Fruit fly (Drosophila melanogaster) whole organism, adult: ENCODE results near the gene CG3071.

Source experiments
- CG11617 ChIP-seq: fragments of 200-800 bp; sonication (Bioruptor generic); optimal IDR thresholded peaks from 2 replicates; lab custom pipeline; 2017; ENCODE audit warnings: mild to moderate bottlenecking, missing biosample characterization, missing genetic modification reagents, missing genetic modification characterization
- CG12768 ChIP-seq: fragments of 200-800 bp; sonication (Bioruptor generic); optimal IDR thresholded peaks from 2 replicates; lab custom pipeline; 2017; ENCODE audit warnings: missing biosample characterization, missing genetic modification characterization, mild to moderate bottlenecking, moderate library complexity, missing genetic modification reagents
- CG14711 ChIP-seq: fragments of 200-800 bp; sonication (Bioruptor generic); optimal IDR thresholded peaks from 2 replicates; lab custom pipeline; 2018; ENCODE audit warnings: missing biosample characterization, mild to moderate bottlenecking, missing genetic modification characterization, moderate library complexity
- CG1620 ChIP-seq: fragments of 200-800 bp; sonication (Bioruptor generic); optimal IDR thresholded peaks from 2 replicates; lab custom pipeline; 2016; ENCODE audit warnings: missing biosample characterization, missing genetic modification characterization
- CG33017 ChIP-seq: fragments of 200-800 bp; sonication (Bioruptor generic); optimal IDR thresholded peaks from 2 replicates; lab custom pipeline; 2018; ENCODE audit warnings: missing biosample characterization, mild to moderate bottlenecking, missing genetic modification characterization, moderate library complexity
- CG5204 ChIP-seq: fragments of 200-800 bp; sonication (Bioruptor generic); optimal IDR thresholded peaks from 2 replicates; lab custom pipeline; 2016; ENCODE audit warnings: missing biosample characterization, missing genetic modification characterization
- CG7045 ChIP-seq: fragments of 200-800 bp; sonication (Bioruptor generic); optimal IDR thresholded peaks from 2 replicates; lab custom pipeline; 2017; ENCODE audit warnings: missing biosample characterization, mild to moderate bottlenecking, missing genetic modification characterization
- CG7101 ChIP-seq: fragments of 200-800 bp; sonication (Bioruptor generic); optimal IDR thresholded peaks from 2 replicates; lab custom pipeline; 2018; ENCODE audit warnings: missing biosample characterization, mild to moderate bottlenecking, missing genetic modification characterization, moderate library complexity
- Clk ChIP-seq: fragments of 200-800 bp; sonication (Bioruptor generic); optimal IDR thresholded peaks from 2 replicates; lab custom pipeline; 2017; ENCODE audit warnings: missing biosample characterization, missing genetic modification characterization
- Crg-1 ChIP-seq: fragments of 200-800 bp; sonication (Bioruptor generic); optimal IDR thresholded peaks from 2 replicates; lab custom pipeline; 2016; ENCODE audit warnings: missing biosample characterization, missing genetic modification characterization
- Hr96 ChIP-seq: fragments of 200-800 bp; sonication (Bioruptor generic); optimal IDR thresholded peaks from 2 replicates; lab custom pipeline; 2016; ENCODE audit warnings: missing biosample characterization, missing genetic modification characterization
- Mnt ChIP-seq: fragments of 200-800 bp; sonication (Bioruptor generic); optimal IDR thresholded peaks from 2 replicates; lab custom pipeline; 2016; ENCODE audit warnings: missing biosample characterization, mild to moderate bottlenecking, missing genetic modification characterization
- bab1 ChIP-seq: fragments of 200-800 bp; sonication (Bioruptor generic); optimal IDR thresholded peaks from 3 replicates; lab custom pipeline; 2019; ENCODE audit warnings: missing biosample characterization, mild to moderate bottlenecking, missing genetic modification characterization, moderate library complexity
- cic ChIP-seq: fragments of 200-800 bp; sonication (Bioruptor generic); optimal IDR thresholded peaks from 2 replicates; lab custom pipeline; 2017; ENCODE audit warnings: missing biosample characterization, mild to moderate bottlenecking, missing genetic modification characterization, moderate library complexity
- cnc ChIP-seq, 2 experiments: fragments of >200 bp; optimal IDR thresholded peaks; 2 replicates each; lab custom pipeline; 2017
- kay ChIP-seq: fragments of 200-800 bp; sonication (Bioruptor generic); peaks from one replicate; lab custom pipeline; 2016; ENCODE audit warnings: missing biosample characterization, missing genetic modification characterization, borderline replicate concordance
- ovo ChIP-seq: fragments of 200-800 bp; sonication (Bioruptor generic); optimal IDR thresholded peaks from 2 replicates; lab custom pipeline; 2016; ENCODE audit warnings: missing biosample characterization, missing genetic modification characterization
- pad ChIP-seq: fragments of 200-800 bp; sonication (Bioruptor generic); optimal IDR thresholded peaks from 3 replicates; lab custom pipeline; 2017; ENCODE audit warnings: missing biosample characterization, missing genetic modification characterization, mild to moderate bottlenecking, moderate library complexity, missing genetic modification reagents
- tj ChIP-seq: fragments of 200-800 bp; sonication (Bioruptor generic); optimal IDR thresholded peaks from 3 replicates; lab custom pipeline; 2017; ENCODE audit warnings: missing biosample characterization, mild to moderate bottlenecking, missing genetic modification characterization, moderate library complexity
- toe ChIP-seq: fragments of 200-800 bp; sonication (Bioruptor generic); optimal IDR thresholded peaks from 2 replicates; lab custom pipeline; 2016; ENCODE audit warnings: missing biosample characterization, missing genetic modification characterization

CG3071 gene

dm6 chrX:2222181-2222790 is 40.4 kb upstream of the CG3071 start, which contains the start of gene Vinc:
Vinc (minus strand) TSS chrX:2222567.
- TF ChIP-seq cic (GFP tag; lab: Kevin White, UChicago) = peak; percentile 82
- peak; percentile 97 for TF ChIP-seq bab1 (GFP tag; lab: Kevin White, UChicago)
- TF ChIP-seq CG5204 (GFP tag; lab: Kevin White, UChicago) = no peak
- peak; percentile 89 for TF ChIP-seq CG12768 (GFP tag; lab: Kevin White, UChicago)
- peak; percentile 96 for TF ChIP-seq CG1620 (GFP tag; lab: Kevin White, UChicago)
- peak; percentile 92 for TF ChIP-seq CG7101 (tag; lab: Kevin White, UChicago)
- TF ChIP-seq Hr96 = peak; percentile 96
- TF ChIP-seq toe = peak; percentile 90
- peak; percentile 92 for TF ChIP-seq pad (GFP tag; lab: Kevin White, UChicago)
- TF ChIP-seq Clk (GFP tag; lab: Kevin White, UChicago) = peak; percentile 81
- TF ChIP-seq Mnt (GFP tag; lab: Kevin White, UChicago) = peak; percentile 87
- TF ChIP-seq CG11617 (GFP tag; lab: Kevin White, UChicago) = peak; percentile 91
- peak; percentile 74 for TF ChIP-seq Crg-1 (GFP tag; lab: Kevin White, UChicago)
- peak; percentile 41 for TF ChIP-seq ovo (GFP tag; lab: Kevin White, UChicago)
- peak; percentile 84 for TF ChIP-seq CG7045
- TF ChIP-seq CG14711 (tag; lab: Kevin White, UChicago) = peak; percentile 89
- peak; percentile 86 for TF ChIP-seq tj (GFP tag; lab: Kevin White, UChicago)
- TF ChIP-seq kay (GFP tag; lab: Kevin White, UChicago) = no peak
- TF ChIP-seq CG33017 (tag; lab: Kevin White, UChicago) = peak; percentile 74
- no peak for TF ChIP-seq cnc (optimal IDR thresholded peaks at IDR 0.05; lab: Kevin White, UChicago)

dm6 chrX:2223454-2223853 is 39.2 kb upstream of the CG3071 start, which contains the start of gene CG14052:
CG14052 (plus strand) TSS chrX:2223754.
- TF ChIP-seq bab1 (GFP tag; lab: Kevin White, UChicago) (no peak), Mnt (GFP tag; lab: Kevin White, UChicago) (no peak), cic (GFP tag; lab: Kevin White, UChicago) (no peak), kay (GFP tag; lab: Kevin White, UChicago) (no peak), tj (GFP tag; lab: Kevin White, UChicago) (no peak), ovo (GFP tag; lab: Kevin White, UChicago) (no peak), pad (GFP tag; lab: Kevin White, UChicago) (no peak), Clk (GFP tag; lab: Kevin White, UChicago) (no peak), CG14711 (tag; lab: Kevin White, UChicago) (no peak), CG1620 (GFP tag; lab: Kevin White, UChicago) (no peak), CG11617 (GFP tag; lab: Kevin White, UChicago) (no peak), Crg-1 (GFP tag; lab: Kevin White, UChicago) (no peak)

DNA sequence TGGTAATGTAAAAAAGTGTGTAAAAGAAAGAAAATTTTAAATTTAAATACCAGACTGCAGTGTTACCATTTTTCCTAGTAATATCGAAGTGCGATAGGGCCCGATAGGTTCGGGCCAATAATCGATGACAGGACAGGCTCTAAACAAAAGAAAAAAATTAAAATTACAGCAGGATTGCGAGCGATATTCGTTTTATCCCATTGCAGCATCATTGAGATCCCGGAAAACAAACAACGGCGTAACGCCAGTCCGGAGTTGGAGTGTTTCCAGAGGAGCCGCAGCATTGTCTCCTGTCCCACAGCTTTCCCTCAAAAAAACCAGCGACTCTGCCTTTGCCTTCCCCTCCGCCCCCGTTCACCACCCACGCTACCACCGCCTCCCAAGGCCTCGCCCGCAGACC is 37.5 kb upstream of the CG3071 start, which contains the start of gene pcx:
Gene pcx (plus strand): TSS at position 159 of the 400 bp plus-strand sequence.
- no peak for TF ChIP-seq CG11617 (GFP tag; lab: Kevin White, UChicago)
- no peak for TF ChIP-seq cnc (optimal IDR thresholded peaks at IDR 0.05; lab: Kevin White, UChicago)
- TF ChIP-seq CG7045 = no peak
- no peak for TF ChIP-seq pad (GFP tag; lab: Kevin White, UChicago)
- no peak for TF ChIP-seq bab1 (GFP tag; lab: Kevin White, UChicago)
- TF ChIP-seq CG14711 (tag; lab: Kevin White, UChicago) = no peak
- TF ChIP-seq CG12768 (GFP tag; lab: Kevin White, UChicago) = no peak
- no peak for TF ChIP-seq Hr96
- no peak for TF ChIP-seq toe
- no peak for TF ChIP-seq Mnt (GFP tag; lab: Kevin White, UChicago)
- TF ChIP-seq CG5204 (GFP tag; lab: Kevin White, UChicago) = no peak
- TF ChIP-seq Clk (GFP tag; lab: Kevin White, UChicago) = no peak
- no peak for TF ChIP-seq CG1620 (GFP tag; lab: Kevin White, UChicago)
- no peak for TF ChIP-seq CG33017 (tag; lab: Kevin White, UChicago)
- TF ChIP-seq tj (GFP tag; lab: Kevin White, UChicago) = no peak
- TF ChIP-seq kay (GFP tag; lab: Kevin White, UChicago) = no peak

DNA sequence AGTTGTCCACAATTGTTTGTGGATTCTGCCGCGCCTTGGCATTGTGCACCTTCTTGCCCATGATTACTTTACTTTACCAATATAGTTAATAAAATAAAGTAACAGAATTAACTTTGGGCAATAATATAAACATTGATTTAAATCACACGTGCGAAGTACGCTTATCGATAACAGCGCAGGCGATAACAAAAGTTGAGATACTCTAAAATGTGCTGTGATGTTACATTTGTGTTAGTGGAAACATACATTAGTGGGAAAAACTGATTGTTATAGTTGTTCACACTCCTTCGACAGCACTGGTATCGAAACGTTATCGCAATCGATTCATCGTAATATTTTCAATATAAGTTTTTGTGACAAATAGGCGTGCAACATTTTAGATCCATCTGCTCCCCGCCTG is 20.8 kb upstream of the CG3071 start, which contains the start of gene kz:
Gene kz (minus strand): TSS at position 194 of the 400 bp plus-strand sequence.
- TF ChIP-seq tj (GFP tag; lab: Kevin White, UChicago) (no peak), CG7101 (tag; lab: Kevin White, UChicago) (no peak), CG7045 (no peak), Mnt (GFP tag; lab: Kevin White, UChicago) (peak; percentile 100), ovo (GFP tag; lab: Kevin White, UChicago) (no peak), pad (GFP tag; lab: Kevin White, UChicago) (no peak), Hr96 (no peak), bab1 (GFP tag; lab: Kevin White, UChicago) (peak; percentile 10)

dm6 chrX:2242897-2243296 is 19.7 kb upstream of the CG3071 start:
- no peak for TF ChIP-seq cnc (optimal IDR thresholded peaks at IDR 0.05; lab: Kevin White, UChicago)
- TF ChIP-seq CG12768 (GFP tag; lab: Kevin White, UChicago) = no peak
- TF ChIP-seq kay (GFP tag; lab: Kevin White, UChicago) = no peak
- no peak for TF ChIP-seq CG5204 (GFP tag; lab: Kevin White, UChicago)
- no peak for TF ChIP-seq Mnt (GFP tag; lab: Kevin White, UChicago)
- no peak for TF ChIP-seq cic (GFP tag; lab: Kevin White, UChicago)
- TF ChIP-seq pad (GFP tag; lab: Kevin White, UChicago) = no peak
- TF ChIP-seq CG14711 (tag; lab: Kevin White, UChicago) = no peak
- TF ChIP-seq CG7101 (tag; lab: Kevin White, UChicago) = no peak
- TF ChIP-seq Clk (GFP tag; lab: Kevin White, UChicago) = no peak
- TF ChIP-seq CG7045 = no peak
- no peak for TF ChIP-seq Hr96
- TF ChIP-seq bab1 (GFP tag; lab: Kevin White, UChicago) = no peak
- TF ChIP-seq tj (GFP tag; lab: Kevin White, UChicago) = no peak
- TF ChIP-seq CG1620 (GFP tag; lab: Kevin White, UChicago) = no peak
- TF ChIP-seq Crg-1 (GFP tag; lab: Kevin White, UChicago) = no peak
- TF ChIP-seq CG33017 (tag; lab: Kevin White, UChicago) = no peak
- TF ChIP-seq toe = no peak
- TF ChIP-seq ovo (GFP tag; lab: Kevin White, UChicago) = no peak
